Fruit fly (Drosophila melanogaster) S2 (cell line): ENCODE results near the gene Eaat2.

Experiments
- CG8478 ChIP-seq: fragments of >200 bp; optimal IDR thresholded peaks from 2 replicates; lab custom pipeline; 2018
- CTCF ChIP-seq, 2 experiments: fragments of >200 bp; optimal IDR thresholded peaks; 2 replicates each; lab custom pipeline; 2018

dm6 chr2L:696495-696894 lies 47.7 kb downstream of the Eaat2 start:
- no peak for TF ChIP-seq CG8478 (lab: Kevin White, UChicago)
- TF ChIP-seq CTCF (optimal IDR thresholded peaks at IDR 0.05; lab: Kevin White, UChicago), result no peak
